Worm (Caenorhabditis elegans): Measurements from ENCODE around the gene spp-29.

The spp-29 gene

ce11 chrV:17667676-17668075 lies 29.0 kb downstream of the spp-29 start, which contains the start of gene F59A1.12:
F59A1.12 (minus strand) TSS chrV:17667776.
- TF ChIP-seq flt-1 (GFP tag; IDR thresholded peaks at IDR 0.05) (no peak), tab-1 (GFP tag; IDR thresholded peaks at IDR 0.05) (no peak), ref-1 (GFP tag; conservative IDR thresholded peaks at IDR 0.05) (no peak), ztf-23 (GFP tag; IDR thresholded peaks at IDR 0.05) (no peak), klf-2 (GFP tag; conservative IDR thresholded peaks at IDR 0.05) (no peak), med-1 (GFP tag; optimal IDR thresholded peaks at IDR 0.05; ENCODE audit: insufficient read depth) (no peak), cog-1 (tag; optimal IDR thresholded peaks at IDR 0.05) (no peak), T22C8.4 (GFP tag; IDR thresholded peaks at IDR 0.05) (no peak), ztf-29 (GFP tag; IDR thresholded peaks at IDR 0.05) (no peak)

ce11 chrV:17665906-17666305 lies 30.7 kb downstream of the spp-29 start, which contains the start of gene F59A1.11:
F59A1.11 (minus strand) TSS chrV:17666006.
- no peak for TF ChIP-seq T22C8.4 (GFP tag; IDR thresholded peaks at IDR 0.05)

- TF ChIP-seq cog-1 (tag; optimal IDR thresholded peaks at IDR 0.05) (no peak), ztf-29 (GFP tag; IDR thresholded peaks at IDR 0.05) (no peak), T22C8.4 (GFP tag; IDR thresholded peaks at IDR 0.05) (no peak), flt-1 (GFP tag; IDR thresholded peaks at IDR 0.05) (no peak), klf-2 (GFP tag; conservative IDR thresholded peaks at IDR 0.05) (no peak), med-1 (GFP tag; optimal IDR thresholded peaks at IDR 0.05; ENCODE audit: insufficient read depth) (no peak)
Measured at ce11 chrV:17664367-17664766, 32.3 kb downstream of the spp-29 start.

- TF ChIP-seq tab-1 (GFP tag; IDR thresholded peaks at IDR 0.05) (no peak), med-1 (GFP tag; optimal IDR thresholded peaks at IDR 0.05; ENCODE audit: insufficient read depth) (no peak), ref-1 (GFP tag; conservative IDR thresholded peaks at IDR 0.05) (no peak), flt-1 (GFP tag; IDR thresholded peaks at IDR 0.05) (no peak), ztf-29 (GFP tag; IDR thresholded peaks at IDR 0.05) (no peak), ztf-23 (GFP tag; IDR thresholded peaks at IDR 0.05) (no peak), T22C8.4 (GFP tag; IDR thresholded peaks at IDR 0.05) (no peak), klf-2 (GFP tag; conservative IDR thresholded peaks at IDR 0.05) (no peak), cog-1 (tag; optimal IDR thresholded peaks at IDR 0.05) (no peak)
Measured at ce11 chrV:17662260-17662659, 34.4 kb downstream of the spp-29 start.

- no peak for TF ChIP-seq cog-1 (tag; optimal IDR thresholded peaks at IDR 0.05)
- no peak for TF ChIP-seq med-1 (GFP tag; optimal IDR thresholded peaks at IDR 0.05; ENCODE audit: insufficient read depth)
- no peak for TF ChIP-seq ref-1 (GFP tag; conservative IDR thresholded peaks at IDR 0.05)
- no peak for TF ChIP-seq ztf-29 (GFP tag; IDR thresholded peaks at IDR 0.05)
- TF ChIP-seq klf-2 (GFP tag; conservative IDR thresholded peaks at IDR 0.05) = no peak
- no peak for TF ChIP-seq tab-1 (GFP tag; IDR thresholded peaks at IDR 0.05)
- TF ChIP-seq flt-1 (GFP tag; IDR thresholded peaks at IDR 0.05) = no peak
- no peak for TF ChIP-seq T22C8.4 (GFP tag; IDR thresholded peaks at IDR 0.05)
- TF ChIP-seq ztf-23 (GFP tag; IDR thresholded peaks at IDR 0.05) = no peak
Measured at ce11 chrV:17660003-17660402, 36.6 kb downstream of the spp-29 start, which contains the start of gene dgat-2. dgat-2 (plus strand) TSS chrV:17660303.

- TF ChIP-seq med-1 (GFP tag; optimal IDR thresholded peaks at IDR 0.05; ENCODE audit: insufficient read depth) = no peak
- TF ChIP-seq flt-1 (GFP tag; IDR thresholded peaks at IDR 0.05) = no peak
- TF ChIP-seq ztf-29 (GFP tag; IDR thresholded peaks at IDR 0.05) = no peak
- TF ChIP-seq ztf-23 (GFP tag; IDR thresholded peaks at IDR 0.05) = no peak
Measured at ce11 chrV:17659228-17659627, 37.4 kb downstream of the spp-29 start, which contains the start of gene fbxa-108. fbxa-108 (minus strand) TSS chrV:17659385.

ce11 chrV:17658824-17659223 lies 37.8 kb downstream of the spp-29 start:
- no peak for TF ChIP-seq klf-2 (GFP tag; conservative IDR thresholded peaks at IDR 0.05)
- no peak for TF ChIP-seq ztf-23 (GFP tag; IDR thresholded peaks at IDR 0.05)
- no peak for TF ChIP-seq med-1 (GFP tag; optimal IDR thresholded peaks at IDR 0.05; ENCODE audit: insufficient read depth)
- TF ChIP-seq T22C8.4 (GFP tag; IDR thresholded peaks at IDR 0.05) = no peak
- TF ChIP-seq cog-1 (tag; optimal IDR thresholded peaks at IDR 0.05) = no peak
- no peak for TF ChIP-seq ref-1 (GFP tag; conservative IDR thresholded peaks at IDR 0.05)
- TF ChIP-seq tab-1 (GFP tag; IDR thresholded peaks at IDR 0.05) = no peak
- no peak for TF ChIP-seq flt-1 (GFP tag; IDR thresholded peaks at IDR 0.05)

- TF ChIP-seq tab-1 (GFP tag; IDR thresholded peaks at IDR 0.05) (no peak), klf-2 (GFP tag; conservative IDR thresholded peaks at IDR 0.05) (no peak), ref-1 (GFP tag; conservative IDR thresholded peaks at IDR 0.05) (no peak), cog-1 (tag; optimal IDR thresholded peaks at IDR 0.05) (no peak), med-1 (GFP tag; optimal IDR thresholded peaks at IDR 0.05; ENCODE audit: insufficient read depth) (no peak), ztf-29 (GFP tag; IDR thresholded peaks at IDR 0.05) (no peak), ztf-23 (GFP tag; IDR thresholded peaks at IDR 0.05) (no peak), T22C8.4 (GFP tag; IDR thresholded peaks at IDR 0.05) (no peak), flt-1 (GFP tag; IDR thresholded peaks at IDR 0.05) (no peak)
Measured at ce11 chrV:17655205-17655604, 41.4 kb downstream of the spp-29 start.

- no peak for TF ChIP-seq tab-1 (GFP tag; IDR thresholded peaks at IDR 0.05)
Measured at ce11 chrV:17650427-17650826, 46.2 kb downstream of the spp-29 start, which contains the start of gene fbxa-192. fbxa-192 (minus strand) TSS chrV:17650527.

Data from whole organism, midembryonic.